Fruit fly (Drosophila melanogaster): Measurements from ENCODE around the gene CG10481.

- no peak for TF ChIP-seq Myc (optimal IDR thresholded peaks at IDR 0.05)
- no peak for TF ChIP-seq psq (GFP tag; optimal IDR thresholded peaks at IDR 0.05)
- no peak for TF ChIP-seq pan (optimal IDR thresholded peaks at IDR 0.05)
- TF ChIP-seq sv (GFP tag; optimal IDR thresholded peaks at IDR 0.05): no peak
Observed at dm6 chr2L:19935085-19935846, 42.9 kb upstream of the CG10481 start.

Data from whole organism, wandering third instar larva.